Worm (Caenorhabditis elegans) whole organism, young adult: ENCODE measurements around the gene F48F7.3.

ENCODE experiments used
- C06A6.2 ChIP-seq: fragments of 200-800 bp; sonication (Bioruptor generic); conservative IDR thresholded peaks from 2 replicates; pipeline ENCODE4 v1.3.6; 2022; ENCODE audit warnings: missing genetic modification characterization, missing compliant biosample characterization
- D2030.7 ChIP-seq: fragments of 200-800 bp; sonication (Bioruptor generic); IDR thresholded peaks from 2 replicates; pipeline ENCODE4 v1.3.6; 2022; ENCODE audit warnings: missing genetic modification reagents, missing genetic modification characterization, missing compliant biosample characterization
- atf-7 ChIP-seq: sonication (generic microtip); optimal IDR thresholded peaks from 2 replicates; lab custom pipeline; 2017; ENCODE audit warnings: mild to moderate bottlenecking, missing genetic modification characterization, missing compliant biosample characterization
- hlh-26 ChIP-seq: fragments of 200-800 bp; sonication (Bioruptor generic); conservative IDR thresholded peaks from 2 replicates; pipeline ENCODE4 v1.3.6; 2022; ENCODE audit warnings: missing genetic modification reagents, missing genetic modification characterization, missing compliant biosample characterization
- nfya-1 ChIP-seq: sonication (generic microtip); optimal IDR thresholded peaks from 2 replicates; lab custom pipeline; 2017; ENCODE audit warnings: antibody characterized with exemption, missing compliant biosample characterization, missing genetic modification characterization, borderline replicate concordance; ENCODE audit not compliant: insufficient read depth
- sea-2 ChIP-seq: fragments of 200-800 bp; sonication (Bioruptor generic); IDR thresholded peaks from 2 replicates; pipeline ENCODE4 v1.3.6; 2022; ENCODE audit warnings: missing genetic modification characterization, missing compliant biosample characterization

ce11 chrX:13937350-13937749 lies 26.0 kb upstream of the F48F7.3 start:
- TF ChIP-seq D2030.7 (GFP tag; lab: Robert Waterston, UW) (no peak), atf-7 (tag; lab: Kevin White, UChicago) (no peak), C06A6.2 (GFP tag; lab: Robert Waterston, UW) (no peak), sea-2 (GFP tag; lab: Robert Waterston, UW) (no peak), nfya-1 (no peak), hlh-26 (GFP tag; lab: Robert Waterston, UW) (no peak)
